Worm (Caenorhabditis elegans): ENCODE measurements around the gene sdc-3.

DNA sequence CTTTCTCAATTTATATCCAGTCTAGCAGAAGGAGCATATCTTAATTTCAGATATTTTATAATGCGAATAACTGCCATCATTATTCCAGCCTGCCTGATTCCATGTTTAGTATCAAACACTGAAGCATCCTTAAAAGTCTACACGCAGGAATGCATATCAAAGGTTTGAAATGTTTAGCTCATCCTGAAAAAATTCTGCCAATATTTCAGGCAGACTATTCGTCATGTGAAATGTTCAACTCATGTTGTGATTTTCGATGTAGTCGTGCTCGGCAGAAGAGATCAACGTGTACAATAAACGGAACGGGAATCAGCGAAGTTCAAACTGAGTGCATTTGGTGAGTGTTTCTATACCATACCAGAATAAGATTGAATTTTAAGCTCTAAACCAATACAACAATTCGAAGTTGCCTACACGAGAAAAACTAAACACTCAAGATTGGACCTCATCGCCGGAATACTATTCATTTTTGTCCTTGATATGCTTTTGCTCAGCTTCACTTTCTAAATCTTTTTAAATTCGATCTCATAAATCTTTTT, 48.5 kb downstream of the sdc-3 start, which contains the start of gene T01C3.11:
- TF ChIP-seq ztf-29 (GFP tag; IDR thresholded peaks at IDR 0.05) (no peak), ztf-23 (GFP tag; IDR thresholded peaks at IDR 0.05) (no peak), flt-1 (GFP tag; IDR thresholded peaks at IDR 0.05) (no peak), med-1 (GFP tag; optimal IDR thresholded peaks at IDR 0.05; ENCODE audit: insufficient read depth) (no peak)
